Fruit fly (Drosophila melanogaster): ENCODE measurements around the gene Targ2.

DNA sequence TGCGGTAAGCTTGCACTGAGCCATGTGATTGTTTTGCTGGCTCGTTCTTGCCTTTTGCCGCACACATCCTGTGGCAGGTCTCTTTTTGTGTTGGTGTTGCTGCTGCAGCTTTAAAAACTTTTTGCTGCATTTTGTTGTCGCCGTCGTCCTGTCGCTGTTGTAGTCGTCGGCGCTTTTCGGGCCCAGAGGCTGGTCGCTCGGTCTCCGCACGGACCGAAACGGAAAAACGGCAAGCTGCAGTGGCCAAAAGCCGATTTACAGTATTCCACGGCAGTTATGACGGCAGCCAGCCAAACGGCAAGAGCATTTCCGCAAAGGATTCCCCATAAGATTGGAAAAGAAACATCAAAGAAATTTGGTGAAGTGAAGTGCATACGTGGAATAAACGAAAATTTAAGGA is 17.1 kb upstream of the Targ2 start, which contains the start of gene CG43219:
- TF ChIP-seq sage (GFP tag; optimal IDR thresholded peaks at IDR 0.05), result no peak
- TF ChIP-seq lola (GFP tag; optimal IDR thresholded peaks at IDR 0.05), result no peak
- no peak for TF ChIP-seq br (GFP tag; optimal IDR thresholded peaks at IDR 0.05)

Measured in whole organism, wandering third instar larva.